Fruit fly (Drosophila melanogaster) whole organism, adult: ENCODE measurements around the gene PPYR1.

Experiments used
- CG11617 ChIP-seq: fragments of 200-800 bp; sonication (Bioruptor generic); optimal IDR thresholded peaks from 2 replicates; lab custom pipeline; 2017; ENCODE audit warnings: mild to moderate bottlenecking, missing biosample characterization, missing genetic modification reagents, missing genetic modification characterization
- CG12768 ChIP-seq: fragments of 200-800 bp; sonication (Bioruptor generic); optimal IDR thresholded peaks from 2 replicates; lab custom pipeline; 2017; ENCODE audit warnings: missing biosample characterization, missing genetic modification characterization, mild to moderate bottlenecking, moderate library complexity, missing genetic modification reagents
- CG14711 ChIP-seq: fragments of 200-800 bp; sonication (Bioruptor generic); optimal IDR thresholded peaks from 2 replicates; lab custom pipeline; 2018; ENCODE audit warnings: missing biosample characterization, mild to moderate bottlenecking, missing genetic modification characterization, moderate library complexity
- CG1620 ChIP-seq: fragments of 200-800 bp; sonication (Bioruptor generic); optimal IDR thresholded peaks from 2 replicates; lab custom pipeline; 2016; ENCODE audit warnings: missing biosample characterization, missing genetic modification characterization
- CG33017 ChIP-seq: fragments of 200-800 bp; sonication (Bioruptor generic); optimal IDR thresholded peaks from 2 replicates; lab custom pipeline; 2018; ENCODE audit warnings: missing biosample characterization, mild to moderate bottlenecking, missing genetic modification characterization, moderate library complexity
- CG5204 ChIP-seq: fragments of 200-800 bp; sonication (Bioruptor generic); optimal IDR thresholded peaks from 2 replicates; lab custom pipeline; 2016; ENCODE audit warnings: missing biosample characterization, missing genetic modification characterization
- CG7045 ChIP-seq: fragments of 200-800 bp; sonication (Bioruptor generic); optimal IDR thresholded peaks from 2 replicates; lab custom pipeline; 2017; ENCODE audit warnings: missing biosample characterization, mild to moderate bottlenecking, missing genetic modification characterization
- CG7101 ChIP-seq: fragments of 200-800 bp; sonication (Bioruptor generic); optimal IDR thresholded peaks from 2 replicates; lab custom pipeline; 2018; ENCODE audit warnings: missing biosample characterization, mild to moderate bottlenecking, missing genetic modification characterization, moderate library complexity
- Clk ChIP-seq: fragments of 200-800 bp; sonication (Bioruptor generic); optimal IDR thresholded peaks from 2 replicates; lab custom pipeline; 2017; ENCODE audit warnings: missing biosample characterization, missing genetic modification characterization
- Crg-1 ChIP-seq: fragments of 200-800 bp; sonication (Bioruptor generic); optimal IDR thresholded peaks from 2 replicates; lab custom pipeline; 2016; ENCODE audit warnings: missing biosample characterization, missing genetic modification characterization
- Hr96 ChIP-seq: fragments of 200-800 bp; sonication (Bioruptor generic); optimal IDR thresholded peaks from 2 replicates; lab custom pipeline; 2016; ENCODE audit warnings: missing biosample characterization, missing genetic modification characterization
- Mnt ChIP-seq: fragments of 200-800 bp; sonication (Bioruptor generic); optimal IDR thresholded peaks from 2 replicates; lab custom pipeline; 2016; ENCODE audit warnings: missing biosample characterization, mild to moderate bottlenecking, missing genetic modification characterization
- bab1 ChIP-seq: fragments of 200-800 bp; sonication (Bioruptor generic); optimal IDR thresholded peaks from 3 replicates; lab custom pipeline; 2019; ENCODE audit warnings: missing biosample characterization, mild to moderate bottlenecking, missing genetic modification characterization, moderate library complexity
- cic ChIP-seq: fragments of 200-800 bp; sonication (Bioruptor generic); optimal IDR thresholded peaks from 2 replicates; lab custom pipeline; 2017; ENCODE audit warnings: missing biosample characterization, mild to moderate bottlenecking, missing genetic modification characterization, moderate library complexity
- cnc ChIP-seq, 2 experiments: fragments of >200 bp; optimal IDR thresholded peaks; 2 replicates each; lab custom pipeline; 2017
- kay ChIP-seq: fragments of 200-800 bp; sonication (Bioruptor generic); peaks from one replicate; lab custom pipeline; 2016; ENCODE audit warnings: missing biosample characterization, missing genetic modification characterization, borderline replicate concordance
- ovo ChIP-seq: fragments of 200-800 bp; sonication (Bioruptor generic); optimal IDR thresholded peaks from 2 replicates; lab custom pipeline; 2016; ENCODE audit warnings: missing biosample characterization, missing genetic modification characterization
- pad ChIP-seq: fragments of 200-800 bp; sonication (Bioruptor generic); optimal IDR thresholded peaks from 3 replicates; lab custom pipeline; 2017; ENCODE audit warnings: missing biosample characterization, missing genetic modification characterization, mild to moderate bottlenecking, moderate library complexity, missing genetic modification reagents
- tj ChIP-seq: fragments of 200-800 bp; sonication (Bioruptor generic); optimal IDR thresholded peaks from 3 replicates; lab custom pipeline; 2017; ENCODE audit warnings: missing biosample characterization, mild to moderate bottlenecking, missing genetic modification characterization, moderate library complexity
- toe ChIP-seq: fragments of 200-800 bp; sonication (Bioruptor generic); optimal IDR thresholded peaks from 2 replicates; lab custom pipeline; 2016; ENCODE audit warnings: missing biosample characterization, missing genetic modification characterization

Gene PPYR1

dm6 chrX:15221076-15221475 is 23.6 kb downstream of the PPYR1 start, which contains the start of gene CG43075:
CG43075 (minus strand) TSS chrX:15221176.
- TF ChIP-seq Crg-1 (GFP tag; lab: Kevin White, UChicago) (no peak), pad (GFP tag; lab: Kevin White, UChicago) (no peak), CG7101 (no peak), cic (GFP tag; lab: Kevin White, UChicago) (no peak), toe (GFP tag; lab: Kevin White, UChicago) (no peak), CG33017 (no peak), CG11617 (GFP tag; lab: Kevin White, UChicago) (no peak), CG5204 (GFP tag; lab: Kevin White, UChicago) (no peak), tj (GFP tag; lab: Kevin White, UChicago) (no peak), CG14711 (tag; lab: Kevin White, UChicago) (no peak), CG1620 (GFP tag; lab: Kevin White, UChicago) (no peak), Mnt (GFP tag; lab: Kevin White, UChicago) (no peak), Hr96 (GFP tag; lab: Kevin White, UChicago) (no peak), bab1 (no peak), kay (GFP tag; lab: Kevin White, UChicago) (no peak), ovo (GFP tag; lab: Kevin White, UChicago) (no peak)

DNA sequence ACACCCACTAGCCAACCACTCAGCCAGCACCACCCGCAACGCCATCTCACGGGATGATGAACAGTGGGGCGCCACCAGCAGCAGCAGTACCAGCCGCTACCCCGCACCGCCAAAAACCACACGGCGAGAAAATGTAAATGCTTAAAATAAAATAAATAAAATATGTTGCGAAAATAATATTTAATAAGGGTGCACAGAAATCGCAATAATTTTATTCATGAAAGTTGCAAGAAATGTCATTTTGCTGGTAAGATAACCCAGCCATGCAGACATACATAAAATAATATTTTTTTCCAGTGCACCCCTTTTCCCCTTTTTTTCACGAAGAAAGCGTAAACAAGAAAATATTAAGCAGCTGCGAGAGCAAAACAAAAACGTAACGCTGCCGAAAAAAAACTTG is 28.7 kb downstream of the PPYR1 start:
- TF ChIP-seq Clk (no peak), CG5204 (GFP tag; lab: Kevin White, UChicago) (no peak), kay (GFP tag; lab: Kevin White, UChicago) (no peak), toe (GFP tag; lab: Kevin White, UChicago) (no peak), cic (GFP tag; lab: Kevin White, UChicago) (no peak), CG33017 (no peak), CG14711 (tag; lab: Kevin White, UChicago) (no peak), Hr96 (GFP tag; lab: Kevin White, UChicago) (no peak), Mnt (GFP tag; lab: Kevin White, UChicago) (no peak), bab1 (no peak), CG7101 (no peak), Crg-1 (GFP tag; lab: Kevin White, UChicago) (no peak), CG7045 (no peak), CG11617 (GFP tag; lab: Kevin White, UChicago) (no peak), ovo (GFP tag; lab: Kevin White, UChicago) (no peak), cnc (optimal IDR thresholded peaks at IDR 0.05; lab: Kevin White, UChicago) (no peak)

- TF ChIP-seq cnc (optimal IDR thresholded peaks at IDR 0.05; lab: Kevin White, UChicago) = no peak
- no peak for TF ChIP-seq tj (GFP tag; lab: Kevin White, UChicago)
- TF ChIP-seq cic (GFP tag; lab: Kevin White, UChicago) = no peak
- TF ChIP-seq CG11617 (GFP tag; lab: Kevin White, UChicago) = no peak
- TF ChIP-seq CG7045 = no peak
- TF ChIP-seq Crg-1 (GFP tag; lab: Kevin White, UChicago) = no peak
- TF ChIP-seq CG7101 = no peak
- no peak for TF ChIP-seq CG12768 (GFP tag; lab: Kevin White, UChicago)
- no peak for TF ChIP-seq ovo (GFP tag; lab: Kevin White, UChicago)
- TF ChIP-seq toe (GFP tag; lab: Kevin White, UChicago) = no peak
- TF ChIP-seq Hr96 (GFP tag; lab: Kevin White, UChicago) = no peak
- no peak for TF ChIP-seq Clk
- no peak for TF ChIP-seq Mnt (GFP tag; lab: Kevin White, UChicago)
- no peak for TF ChIP-seq CG1620 (GFP tag; lab: Kevin White, UChicago)
- no peak for TF ChIP-seq CG33017
- no peak for TF ChIP-seq pad (GFP tag; lab: Kevin White, UChicago)
- no peak for TF ChIP-seq bab1
- no peak for TF ChIP-seq CG14711 (tag; lab: Kevin White, UChicago)
- no peak for TF ChIP-seq CG5204 (GFP tag; lab: Kevin White, UChicago)
- TF ChIP-seq kay (GFP tag; lab: Kevin White, UChicago) = no peak
These were observed 34.6 kb downstream of the PPYR1 start, which contains the start of gene CG5662 for dm6 chrX:15210086-15210485. CG5662 (plus strand) TSS chrX:15210386.

- TF ChIP-seq CG5204 (GFP tag; lab: Kevin White, UChicago) = no peak
- no peak for TF ChIP-seq CG11617 (GFP tag; lab: Kevin White, UChicago)
- no peak for TF ChIP-seq pad (GFP tag; lab: Kevin White, UChicago)
- TF ChIP-seq bab1 = no peak
- TF ChIP-seq Hr96 (GFP tag; lab: Kevin White, UChicago) = no peak
- TF ChIP-seq tj (GFP tag; lab: Kevin White, UChicago) = no peak
- no peak for TF ChIP-seq ovo (GFP tag; lab: Kevin White, UChicago)
- no peak for TF ChIP-seq cic (GFP tag; lab: Kevin White, UChicago)
- TF ChIP-seq Mnt (GFP tag; lab: Kevin White, UChicago) = no peak
- TF ChIP-seq CG1620 (GFP tag; lab: Kevin White, UChicago) = no peak
- no peak for TF ChIP-seq CG7045
- no peak for TF ChIP-seq kay (GFP tag; lab: Kevin White, UChicago)
- no peak for TF ChIP-seq cnc (optimal IDR thresholded peaks at IDR 0.05; lab: Kevin White, UChicago)
- TF ChIP-seq toe (GFP tag; lab: Kevin White, UChicago) = no peak
- TF ChIP-seq Crg-1 (GFP tag; lab: Kevin White, UChicago) = no peak
- no peak for TF ChIP-seq CG7101
- TF ChIP-seq Clk = no peak
- no peak for TF ChIP-seq CG12768 (GFP tag; lab: Kevin White, UChicago)
These were observed 38.2 kb downstream of the PPYR1 start, which contains the start of gene CG32588 for dm6 chrX:15206536-15206935. CG32588 (minus strand) TSS chrX:15206636.

DNA sequence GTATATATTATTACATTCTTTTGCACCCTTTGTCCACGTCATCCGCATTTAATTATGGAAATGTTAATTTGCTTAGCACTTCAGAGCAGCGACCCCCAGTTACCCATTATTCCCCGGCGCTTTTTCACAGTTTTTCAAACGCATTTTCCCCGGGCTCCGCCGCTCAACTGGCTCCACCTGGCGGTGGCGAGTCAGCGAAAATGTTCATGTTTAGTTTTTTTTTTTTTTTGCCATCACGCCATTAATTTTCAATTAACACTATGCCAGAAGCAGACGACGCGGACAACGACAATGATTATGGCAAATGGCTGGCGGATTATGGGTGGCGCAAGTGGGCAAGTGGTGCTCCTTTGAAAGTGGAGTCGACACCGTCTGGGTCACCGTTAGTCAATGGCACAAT is 41.1 kb downstream of the PPYR1 start:
- no peak for TF ChIP-seq CG33017
- TF ChIP-seq pad (GFP tag; lab: Kevin White, UChicago) = no peak
- no peak for TF ChIP-seq Hr96 (GFP tag; lab: Kevin White, UChicago)
- no peak for TF ChIP-seq Mnt (GFP tag; lab: Kevin White, UChicago)
- no peak for TF ChIP-seq toe (GFP tag; lab: Kevin White, UChicago)
- no peak for TF ChIP-seq cnc (optimal IDR thresholded peaks at IDR 0.05; lab: Kevin White, UChicago)
- TF ChIP-seq CG5204 (GFP tag; lab: Kevin White, UChicago) = no peak
- no peak for TF ChIP-seq ovo (GFP tag; lab: Kevin White, UChicago)
- TF ChIP-seq Clk = no peak
- no peak for TF ChIP-seq bab1
- TF ChIP-seq CG12768 (GFP tag; lab: Kevin White, UChicago) = no peak
- no peak for TF ChIP-seq CG14711 (tag; lab: Kevin White, UChicago)
- TF ChIP-seq CG11617 (GFP tag; lab: Kevin White, UChicago) = no peak
